Fruit fly (Drosophila melanogaster) whole organism, embryonic: ENCODE measurements around the gene PGRP-LA.

Experiments used
- CG11696 ChIP-seq: fragments of 200-800 bp; sonication (Bioruptor generic); IDR thresholded peaks from 2 replicates; pipeline ENCODE4 v1.3.6; 2022; ENCODE audit warnings: missing biosample characterization, missing genetic modification characterization
- CG15514 ChIP-seq: fragments of 200-800 bp; sonication (Bioruptor generic); optimal IDR thresholded peaks from 3 replicates; lab custom pipeline; 2017; ENCODE audit warnings: missing biosample characterization, missing genetic modification characterization, mild to moderate bottlenecking, moderate library complexity, missing genetic modification reagents
- CG2712 ChIP-seq: fragments of 200-800 bp; optimal IDR thresholded peaks from 3 replicates; lab custom pipeline; 2019; ENCODE audit warnings: missing biosample characterization, mild to moderate bottlenecking, missing genetic modification characterization, moderate library complexity
- CG8924 ChIP-seq: fragments of 200-800 bp; optimal IDR thresholded peaks from 3 replicates; lab custom pipeline; 2019; ENCODE audit warnings: missing biosample characterization, mild to moderate bottlenecking, missing genetic modification characterization, moderate library complexity
- Dad ChIP-seq: fragments of 200-800 bp; sonication (Bioruptor generic); optimal IDR thresholded peaks from 3 replicates; lab custom pipeline; 2016; ENCODE audit warnings: missing biosample characterization, missing genetic modification characterization
- Doc2 ChIP-seq: fragments of 200-800 bp; sonication (Bioruptor generic); IDR thresholded peaks from 2 replicates; pipeline ENCODE4 v1.3.6; 2022; ENCODE audit warnings: missing biosample characterization, missing genetic modification characterization
- Hr78 ChIP-seq, 2 experiments: fragments of 200-800 bp in 1 of 2; fragments of >200 bp in 1 of 2; sonication (Bioruptor generic) in 1 of 2; optimal IDR thresholded peaks; 2 replicates each; lab custom pipeline; 2017 to 2019; ENCODE audit warnings: missing biosample characterization in 2 of 2, missing genetic modification characterization in 2 of 2, mild to moderate bottlenecking in 1 of 2, moderate library complexity in 1 of 2
- aop ChIP-seq: fragments of 200-800 bp; sonication (Bioruptor generic); IDR thresholded peaks from 2 replicates; pipeline ENCODE4 v1.3.6; 2022; ENCODE audit warnings: missing biosample characterization, missing genetic modification characterization
- bowl ChIP-seq: fragments of 200-800 bp; sonication (Bioruptor generic); IDR thresholded peaks from 2 replicates; pipeline ENCODE4 v1.3.6; 2022; ENCODE audit warnings: missing biosample characterization, missing genetic modification characterization
- org-1 ChIP-seq: fragments of 200-800 bp; sonication (Bioruptor generic); optimal IDR thresholded peaks from 2 replicates; lab custom pipeline; 2017; ENCODE audit warnings: missing biosample characterization, missing genetic modification characterization
- pzg ChIP-seq: fragments of 200-800 bp; sonication (Bioruptor generic); optimal IDR thresholded peaks from 3 replicates; lab custom pipeline; 2018; ENCODE audit warnings: missing biosample characterization, mild to moderate bottlenecking, missing genetic modification characterization, moderate library complexity
- tin ChIP-seq: fragments of 200-800 bp; sonication (Bioruptor generic); optimal IDR thresholded peaks from 3 replicates; lab custom pipeline; 2016; ENCODE audit warnings: missing biosample characterization, missing genetic modification characterization
- trh ChIP-seq: fragments of 200-800 bp; sonication (Bioruptor generic); optimal IDR thresholded peaks from 2 replicates; lab custom pipeline; 2016; ENCODE audit warnings: missing biosample characterization, missing genetic modification characterization
- tup ChIP-seq: fragments of 200-800 bp; sonication (Bioruptor generic); optimal IDR thresholded peaks from 2 replicates; lab custom pipeline; 2016; ENCODE audit warnings: missing biosample characterization, mild to moderate bottlenecking, missing genetic modification characterization, moderate library complexity

- TF ChIP-seq CG15514 (GFP tag; lab: Kevin White, UChicago) (peak; percentile 93), Dad (peak; percentile 96), CG2712 (tag; lab: Kevin White, UChicago) (peak; percentile 99), CG11696 (GFP tag; lab: Robert Waterston, UW) (peak; percentile 93), CG8924 (tag; lab: Kevin White, UChicago) (peak; percentile 98), tin (GFP tag; lab: Kevin White, UChicago) (peak; percentile 98), trh (GFP tag; lab: Kevin White, UChicago) (peak; percentile 96), Doc2 (GFP tag; lab: Robert Waterston, UW) (peak; percentile 93), bowl (GFP tag; lab: Robert Waterston, UW) (peak; percentile 92), org-1 (GFP tag; lab: Kevin White, UChicago) (peak; percentile 97), tup (GFP tag; lab: Kevin White, UChicago) (peak; percentile 93), Hr78 (GFP tag; optimal IDR thresholded peaks at IDR 0.05; lab: Kevin White, UChicago) (peak in 1 of 2 experiments; percentile 92), aop (peak; percentile 90), pzg (peak; percentile 25)
Measured at dm6 chr3L:9383345-9384075, 49.4 kb downstream of the PGRP-LA start, which contains the start of gene Hsp27.
